Worm (Caenorhabditis elegans) whole organism, L4/young adult: ENCODE data around the gene T27E4.7.

Experiments
- W03F9.2 ChIP-seq: fragments of 150-350 bp; optimal IDR thresholded peaks from 2 replicates; lab custom pipeline; 2014; ENCODE audit warnings: missing biosample characterization, missing genetic modification characterization
- dao-5 ChIP-seq: sonication (generic microtip); optimal IDR thresholded peaks from 2 replicates; lab custom pipeline; 2016; ENCODE audit warnings: missing genotype, missing genetic modification characterization, moderate library complexity, missing compliant biosample characterization
- him-1 ChIP-seq: sonication (generic microtip); optimal IDR thresholded peaks from 2 replicates; lab custom pipeline; 2016; ENCODE audit warnings: missing genotype, missing genetic modification reagents, missing genetic modification characterization, missing compliant biosample characterization

Gene T27E4.7

DNA sequence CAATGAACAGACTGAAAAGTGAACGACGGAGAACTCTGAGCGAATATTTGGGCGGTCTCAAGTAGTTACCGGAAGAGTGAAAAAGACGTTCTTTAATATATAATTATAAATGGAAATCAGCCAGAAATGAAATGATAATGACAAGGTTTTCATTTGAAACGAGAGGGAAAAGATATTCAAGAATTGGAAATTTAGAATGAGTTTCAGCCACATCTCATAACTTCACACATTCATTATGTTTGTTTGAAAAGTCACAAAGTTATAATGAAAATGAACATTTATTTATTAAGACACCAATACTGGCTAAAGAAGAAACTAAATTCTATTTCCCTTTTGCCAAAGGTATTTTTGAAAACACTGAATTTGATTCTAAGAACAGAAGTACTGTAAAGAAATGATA is 25.0 kb downstream of the T27E4.7 start, which contains the start of gene C25E10.7:
C25E10.7 (minus strand) TSS at position 101 of the 400 bp plus-strand sequence.
- TF ChIP-seq W03F9.2 (tag; lab: Kevin White, UChicago) (no peak), dao-5 (no peak), him-1 (no peak)

DNA sequence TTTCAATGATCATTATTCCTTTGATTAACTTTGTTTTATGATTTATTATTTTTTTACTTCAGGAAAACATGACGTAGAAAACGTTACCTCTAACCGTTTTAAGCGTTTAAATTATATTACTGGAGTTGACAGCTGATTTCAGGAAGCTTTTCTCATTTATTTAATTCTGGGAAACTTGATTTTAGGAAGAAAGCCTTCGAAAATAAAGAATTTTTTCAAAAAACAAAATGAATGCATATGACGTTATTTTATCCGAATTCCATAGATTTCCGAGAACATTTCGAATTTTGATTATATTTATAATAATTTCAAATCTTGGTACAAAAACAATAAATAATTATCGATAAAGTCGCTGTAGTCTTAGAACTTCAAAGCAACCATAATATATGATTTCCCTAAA is 26.9 kb downstream of the T27E4.7 start:
- TF ChIP-seq W03F9.2 (tag; lab: Kevin White, UChicago) = no peak
- TF ChIP-seq dao-5 = no peak
- TF ChIP-seq him-1 = no peak

DNA sequence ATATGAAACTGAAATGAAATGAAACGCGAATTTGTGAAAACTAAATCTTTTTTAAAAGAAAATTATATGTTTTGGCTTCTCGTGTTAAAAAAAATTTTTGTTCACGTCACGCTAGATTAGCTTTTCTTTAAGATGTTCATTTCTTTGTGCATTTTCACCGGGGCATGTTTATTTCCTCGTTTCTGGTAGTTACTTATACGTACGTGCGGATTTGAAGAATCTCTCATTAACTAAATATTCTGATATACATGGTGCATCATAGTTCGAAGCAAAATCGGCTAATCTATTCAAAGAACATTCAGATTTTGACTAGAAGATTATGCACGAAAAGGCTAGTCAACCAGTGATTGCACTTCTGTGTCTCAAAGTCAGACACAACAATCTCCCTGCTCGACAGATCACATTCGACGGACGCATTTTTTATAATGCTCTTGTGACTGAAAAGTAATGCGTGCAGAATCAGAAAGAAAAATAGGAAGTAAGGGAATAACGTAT is 28.5 kb downstream of the T27E4.7 start, which contains the start of gene C25E10.17:
C25E10.17 (minus strand) TSS at position 51 of the 495 bp plus-strand sequence.
- TF ChIP-seq W03F9.2 (tag; lab: Kevin White, UChicago) (no peak), dao-5 (no peak), him-1 (no peak)

DNA sequence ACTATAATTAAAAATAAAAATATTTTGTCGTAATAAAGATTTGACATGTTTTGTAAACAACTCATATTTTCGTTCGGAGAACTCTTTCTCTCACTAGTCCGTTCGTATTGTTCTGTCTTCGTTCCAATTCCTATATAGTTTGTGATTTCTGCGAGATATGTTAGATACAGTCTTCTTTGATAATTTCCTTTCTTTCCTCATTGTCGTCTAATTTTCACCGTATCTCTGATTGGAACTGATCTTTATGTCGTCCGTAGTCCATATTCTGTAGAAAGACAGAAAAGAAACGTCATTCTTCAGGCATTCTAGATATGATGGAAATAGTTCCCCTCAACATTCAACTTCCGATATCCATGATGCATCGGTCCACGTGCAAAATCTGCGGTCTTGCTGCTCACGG is 31.3 kb downstream of the T27E4.7 start, which contains the start of gene nhr-30:
nhr-30 (plus strand) TSS at position 301 of the 400 bp plus-strand sequence.
- TF ChIP-seq W03F9.2 (tag; lab: Kevin White, UChicago) (no peak), dao-5 (no peak), him-1 (no peak)

DNA sequence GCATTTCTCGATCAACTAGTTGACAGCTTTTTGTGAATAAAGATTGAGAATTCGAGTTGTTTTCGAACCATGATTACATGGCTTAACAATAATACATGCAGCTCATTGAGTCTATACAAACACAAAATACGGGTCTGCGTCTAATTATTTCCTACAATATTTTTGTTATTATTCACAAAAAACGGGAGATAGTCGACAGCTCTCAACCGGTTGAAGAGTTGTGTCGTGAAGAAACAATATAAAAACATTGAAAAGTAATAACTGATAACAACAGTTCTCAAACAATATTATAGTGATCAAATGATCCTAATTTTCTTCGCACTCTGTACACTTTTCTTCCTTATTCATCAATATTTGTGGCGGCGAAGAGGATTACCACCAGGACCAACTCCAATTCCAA is 35.1 kb downstream of the T27E4.7 start, which contains the start of gene cyp-33B1:
cyp-33B1 (plus strand) TSS at position 301 of the 400 bp plus-strand sequence.
- no peak for TF ChIP-seq dao-5

DNA sequence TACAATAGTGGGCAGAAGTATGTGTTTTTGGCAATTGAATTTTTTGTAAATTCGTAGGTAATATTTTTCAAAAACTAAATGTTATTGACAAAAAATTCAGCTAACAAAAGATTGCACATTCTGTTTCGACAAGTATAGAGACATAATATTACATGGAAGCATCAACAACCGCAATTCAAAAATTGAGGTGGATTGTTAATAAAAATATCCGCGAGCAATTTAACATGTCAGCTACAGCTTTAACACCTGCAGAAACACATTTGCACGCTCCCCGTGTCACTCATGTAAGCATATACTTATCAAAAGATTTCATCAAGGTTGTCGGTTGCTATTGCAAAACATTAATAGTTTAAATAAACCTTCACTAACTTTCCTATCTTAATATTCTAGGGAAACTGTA is 40.4 kb downstream of the T27E4.7 start, which contains the start of gene srsx-34:
srsx-34 (plus strand) TSS at position 301 of the 400 bp plus-strand sequence.
- TF ChIP-seq dao-5 (no peak), W03F9.2 (tag; lab: Kevin White, UChicago) (no peak), him-1 (no peak)

DNA sequence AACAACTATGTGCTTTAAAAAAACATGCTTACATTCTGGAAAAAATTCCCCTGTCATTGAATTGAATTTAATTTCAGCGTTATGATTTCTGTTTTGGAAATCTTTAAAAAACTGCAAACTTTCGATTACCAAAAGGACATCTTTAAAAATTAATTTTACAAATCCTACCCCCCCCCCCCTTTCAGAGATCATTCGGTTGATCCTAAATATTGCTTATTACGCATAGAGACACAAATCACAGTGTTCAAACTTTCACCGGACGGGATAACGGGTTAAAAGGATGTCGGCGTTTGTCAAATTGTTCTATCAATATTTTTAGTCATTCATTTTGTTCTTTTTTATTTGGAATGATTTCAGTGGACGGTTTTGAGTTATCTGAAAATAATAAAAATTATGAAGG is 42.9 kb downstream of the T27E4.7 start, which contains the start of gene C25E10.4:
C25E10.4 (plus strand) TSS at position 301 of the 400 bp plus-strand sequence.
- TF ChIP-seq him-1 = no peak
- no peak for TF ChIP-seq W03F9.2 (tag; lab: Kevin White, UChicago)
- TF ChIP-seq dao-5 = no peak

DNA sequence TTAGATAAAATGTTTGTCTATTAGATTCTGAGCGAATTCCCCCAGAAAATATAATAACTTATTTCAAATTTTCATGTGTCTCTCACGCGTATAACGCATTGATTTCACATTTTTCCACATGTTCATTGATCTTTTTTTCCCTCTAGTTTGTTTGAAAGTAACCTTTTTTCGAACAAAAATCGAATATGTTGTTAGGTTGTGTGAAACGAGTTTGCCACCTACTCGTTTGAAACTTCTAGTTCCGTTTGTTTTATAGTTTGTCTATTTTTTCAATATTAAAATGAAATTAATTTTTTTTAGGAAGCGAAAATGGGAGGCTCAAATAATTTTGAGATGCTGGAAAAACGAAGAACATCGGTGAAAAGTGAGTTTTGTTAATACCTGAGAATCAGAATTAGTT is 45.9 kb downstream of the T27E4.7 start, which contains the start of gene C25E10.5:
C25E10.5 (plus strand) TSS at position 301 of the 400 bp plus-strand sequence.
- TF ChIP-seq him-1 (no peak), W03F9.2 (tag; lab: Kevin White, UChicago) (no peak), dao-5 (no peak)
